Fruit fly (Drosophila melanogaster): ENCODE data around the gene CG13933.
A peak's percentile ranks its signal among the peaks of the same experiment; 100 is the strongest.

The CG13933 gene

dm6 chr3L:1740129-1740975, 34.6 kb downstream of the CG13933 start (continued):
- TF ChIP-seq gro (GFP tag; optimal IDR thresholded peaks at IDR 0.05) (no peak), CG14860 (GFP tag; IDR thresholded peaks at IDR 0.05; ENCODE audit: partially characterized antibody) (no peak), CG18011 (GFP tag; optimal IDR thresholded peaks at IDR 0.05) (no peak), abd-A (tag; optimal IDR thresholded peaks at IDR 0.05) (peak; percentile 34), HmgD (GFP tag; optimal IDR thresholded peaks at IDR 0.05) (no peak), gsb (GFP tag; IDR thresholded peaks at IDR 0.05) (peak; percentile 56), Ets97D (GFP tag; optimal IDR thresholded peaks at IDR 0.05) (peak; percentile 19), CG7372 (GFP tag; IDR thresholded peaks at IDR 0.05) (peak; percentile 58), run (tag; optimal IDR thresholded peaks at IDR 0.05) (peak; percentile 11), Bdp1 (GFP tag; optimal IDR thresholded peaks at IDR 0.05) (no peak), p53 (GFP tag; optimal IDR thresholded peaks at IDR 0.05) (peak; percentile 25), tin (GFP tag; optimal IDR thresholded peaks at IDR 0.05) (no peak), CG34224 (GFP tag; IDR thresholded peaks at IDR 0.05; ENCODE audit: partially characterized antibody) (no peak), amos (GFP tag; IDR thresholded peaks at IDR 0.05; ENCODE audit: partially characterized antibody) (no peak), CG10654 (GFP tag; optimal IDR thresholded peaks at IDR 0.05) (no peak), croc (GFP tag; conservative IDR thresholded peaks at IDR 0.05) (no peak; the same call in 2 of the 3 replicates), Side (GFP tag; optimal IDR thresholded peaks at IDR 0.05) (peak; percentile 23), NfI (GFP tag; optimal IDR thresholded peaks at IDR 0.05) (peak; percentile 68), CG14441 (GFP tag; IDR thresholded peaks at IDR 0.05) (peak; percentile 90), CG31441 (GFP tag; IDR thresholded peaks at IDR 0.05) (peak; percentile 59), Hr3 (GFP tag; optimal IDR thresholded peaks at IDR 0.05) (peak; percentile 59), pita (GFP tag; optimal IDR thresholded peaks at IDR 0.05) (no peak), corto (GFP tag; optimal IDR thresholded peaks at IDR 0.05) (no peak), nom (GFP tag; optimal IDR thresholded peaks at IDR 0.05) (no peak), CG7786 (GFP tag; optimal IDR thresholded peaks at IDR 0.05) (peak; percentile 69), CG34422 (GFP tag; IDR thresholded peaks at IDR 0.05) (peak; percentile 80; the same call in 2 of the 3 replicates), CG12299 (tag; optimal IDR thresholded peaks at IDR 0.05) (no peak), exex (tag; optimal IDR thresholded peaks at IDR 0.05) (no peak), Nf-YB (GFP tag; optimal IDR thresholded peaks at IDR 0.05) (no peak), stwl (tag; optimal IDR thresholded peaks at IDR 0.05) (no peak), lab (GFP tag; optimal IDR thresholded peaks at IDR 0.05) (no peak), CG4360 (GFP tag; IDR thresholded peaks at IDR 0.05) (no peak), cas (GFP tag; IDR thresholded peaks at IDR 0.05) (0 out of 2 replicates have a peak, but pooled peaks have one; percentile 43), oc (tag; optimal IDR thresholded peaks at IDR 0.05) (peak; percentile 35), hbn (GFP tag; IDR thresholded peaks at IDR 0.05; ENCODE audit: partially characterized antibody) (no peak), CG8924 (tag; optimal IDR thresholded peaks at IDR 0.05) (peak; percentile 61), CG11504 (tag; optimal IDR thresholded peaks at IDR 0.05) (no peak), inv (GFP tag; IDR thresholded peaks at IDR 0.05; ENCODE audit: partially characterized antibody) (no peak), Usf (GFP tag; optimal IDR thresholded peaks at IDR 0.05) (peak; percentile 26), CG9817 (tag; optimal IDR thresholded peaks at IDR 0.05) (peak; percentile 51), Hr51 (GFP tag; optimal IDR thresholded peaks at IDR 0.05) (peak; percentile 34 to 83), disco-r (GFP tag; optimal IDR thresholded peaks at IDR 0.05) (no peak), CG42726 (GFP tag; IDR thresholded peaks at IDR 0.05; ENCODE audit: partially characterized antibody) (no peak), Aef1 (GFP tag; IDR thresholded peaks at IDR 0.05) (peak; percentile 73), emc (GFP tag; optimal IDR thresholded peaks at IDR 0.05) (no peak), Mrtf (GFP tag; IDR thresholded peaks at IDR 0.05) (peak; percentile 70; the same call in 2 of the 3 replicates), H15 (GFP tag; IDR thresholded peaks at IDR 0.05) (peak; percentile 71), gem (tag; optimal IDR thresholded peaks at IDR 0.05) (peak; percentile 76)
